Worm (Caenorhabditis elegans): ENCODE data around the gene rol-6.

The rol-6 gene

DNA sequence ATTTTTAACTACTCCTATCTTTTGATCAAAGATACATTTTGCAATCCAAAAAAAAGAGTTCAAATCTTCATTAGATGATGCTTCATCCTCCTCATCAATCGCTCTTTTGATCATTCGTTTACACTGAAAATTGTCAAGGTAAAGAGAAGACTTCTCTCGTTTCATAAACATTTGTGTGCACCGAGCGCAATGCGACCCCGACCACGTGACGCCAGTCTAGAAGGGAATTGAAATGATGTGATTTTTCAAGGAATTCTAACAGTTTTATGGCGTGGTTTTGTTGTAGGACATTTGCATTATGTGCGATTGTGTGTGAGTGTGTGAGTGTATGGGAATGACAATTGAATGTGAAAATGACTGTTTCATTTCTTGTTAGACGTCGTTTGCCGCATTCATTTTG, 8.4 kb downstream of the rol-6 start:
- peak; percentile 35 for TF ChIP-seq hlh-30 (tag; optimal IDR thresholded peaks at IDR 0.05; ENCODE audit: insufficient read depth)
- TF ChIP-seq unc-86 (tag; optimal IDR thresholded peaks at IDR 0.05) = no peak

DNA sequence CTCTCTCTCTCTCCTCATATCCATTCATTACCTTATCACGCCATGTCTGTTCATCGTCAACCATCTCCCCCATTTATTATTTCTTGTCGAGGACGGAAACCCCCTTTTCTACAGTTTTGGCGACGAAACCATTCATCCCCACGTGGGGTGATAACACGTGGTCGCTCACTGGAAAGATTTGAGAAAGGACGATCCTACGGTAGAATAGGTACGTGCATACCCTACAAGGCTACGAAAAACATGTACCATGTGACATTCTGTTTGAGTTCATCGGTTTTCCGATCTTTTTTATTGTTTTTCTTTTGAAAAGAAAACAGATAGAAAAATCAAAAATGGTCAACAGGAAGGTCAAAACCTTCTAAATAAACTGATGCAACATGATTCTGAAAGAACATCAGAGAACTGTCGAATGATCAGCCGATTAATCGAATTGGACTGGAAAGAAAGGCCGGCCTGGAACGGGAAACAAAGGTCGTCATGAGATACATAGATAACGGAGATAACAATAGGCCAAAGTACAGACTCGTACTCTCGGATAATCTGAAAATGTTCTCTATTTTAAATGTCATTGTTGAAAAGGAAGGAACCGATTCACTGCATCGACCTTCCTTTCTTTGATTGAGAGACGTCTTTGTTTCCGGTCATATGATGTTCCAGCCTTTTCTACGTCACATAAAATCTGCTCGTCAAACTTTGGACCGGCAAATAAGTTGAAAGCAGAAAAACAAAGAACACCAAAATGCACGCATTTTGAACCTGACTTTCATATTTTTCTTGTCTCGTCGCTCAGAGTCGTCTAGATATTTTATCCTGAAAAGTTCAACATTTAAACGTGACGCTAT, 9.4 kb downstream of the rol-6 start:
- TF ChIP-seq ref-2 (tag; optimal IDR thresholded peaks at IDR 0.05) (no peak), ceh-34 (tag; optimal IDR thresholded peaks at IDR 0.05) (no peak), hlh-13 (GFP tag; optimal IDR thresholded peaks at IDR 0.05) (no peak), fax-1 (tag; optimal IDR thresholded peaks at IDR 0.05) (no peak), unc-3 (GFP tag; conservative IDR thresholded peaks at IDR 0.05) (no peak), unc-3 (tag; optimal IDR thresholded peaks at IDR 0.05) (no peak), F13H6.1 (tag; optimal IDR thresholded peaks at IDR 0.05) (no peak), Y22D7AL.16 (tag; optimal IDR thresholded peaks at IDR 0.05) (no peak), ceh-2 (tag; optimal IDR thresholded peaks at IDR 0.05) (no peak), gmeb-2 (tag; optimal IDR thresholded peaks at IDR 0.05) (no peak), nhr-11 (tag; optimal IDR thresholded peaks at IDR 0.05) (no peak), fkh-6 (tag; optimal IDR thresholded peaks at IDR 0.05) (no peak), T23F11.4 (GFP tag; optimal IDR thresholded peaks at IDR 0.05) (no peak), lim-6 (tag; optimal IDR thresholded peaks at IDR 0.05) (no peak), unc-55 (GFP tag; optimal IDR thresholded peaks at IDR 0.05) (no peak)

DNA sequence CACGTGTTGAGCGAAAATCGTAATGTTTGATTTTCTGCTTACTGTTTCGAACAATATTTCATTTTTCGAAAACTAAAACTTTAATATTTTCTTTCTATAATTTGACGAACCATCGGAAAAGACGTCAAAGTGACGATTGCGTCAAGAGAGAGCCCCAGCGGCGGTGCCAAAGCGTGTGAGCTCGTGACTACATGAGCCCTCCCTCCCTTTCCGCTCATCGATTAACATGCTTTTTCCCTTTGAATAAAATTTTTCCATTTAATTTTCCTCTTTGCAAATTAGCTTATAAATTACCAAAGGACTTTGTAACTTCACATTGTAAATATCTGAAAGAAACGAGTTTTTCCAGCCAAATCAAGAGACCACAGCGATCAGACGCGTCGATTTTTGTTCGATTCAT, 10.1 kb downstream of the rol-6 start:
- TF ChIP-seq ceh-48 (tag; optimal IDR thresholded peaks at IDR 0.05) (peak; percentile 2), hlh-30 (tag; optimal IDR thresholded peaks at IDR 0.05; ENCODE audit: insufficient read depth) (peak; percentile 25), gmeb-2 (tag; optimal IDR thresholded peaks at IDR 0.05) (no peak), ceh-2 (tag; optimal IDR thresholded peaks at IDR 0.05) (no peak), unc-42 (tag; optimal IDR thresholded peaks at IDR 0.05) (peak; percentile 40), fax-1 (tag; optimal IDR thresholded peaks at IDR 0.05) (no peak), ceh-14 (tag; optimal IDR thresholded peaks at IDR 0.05) (no peak)

DNA sequence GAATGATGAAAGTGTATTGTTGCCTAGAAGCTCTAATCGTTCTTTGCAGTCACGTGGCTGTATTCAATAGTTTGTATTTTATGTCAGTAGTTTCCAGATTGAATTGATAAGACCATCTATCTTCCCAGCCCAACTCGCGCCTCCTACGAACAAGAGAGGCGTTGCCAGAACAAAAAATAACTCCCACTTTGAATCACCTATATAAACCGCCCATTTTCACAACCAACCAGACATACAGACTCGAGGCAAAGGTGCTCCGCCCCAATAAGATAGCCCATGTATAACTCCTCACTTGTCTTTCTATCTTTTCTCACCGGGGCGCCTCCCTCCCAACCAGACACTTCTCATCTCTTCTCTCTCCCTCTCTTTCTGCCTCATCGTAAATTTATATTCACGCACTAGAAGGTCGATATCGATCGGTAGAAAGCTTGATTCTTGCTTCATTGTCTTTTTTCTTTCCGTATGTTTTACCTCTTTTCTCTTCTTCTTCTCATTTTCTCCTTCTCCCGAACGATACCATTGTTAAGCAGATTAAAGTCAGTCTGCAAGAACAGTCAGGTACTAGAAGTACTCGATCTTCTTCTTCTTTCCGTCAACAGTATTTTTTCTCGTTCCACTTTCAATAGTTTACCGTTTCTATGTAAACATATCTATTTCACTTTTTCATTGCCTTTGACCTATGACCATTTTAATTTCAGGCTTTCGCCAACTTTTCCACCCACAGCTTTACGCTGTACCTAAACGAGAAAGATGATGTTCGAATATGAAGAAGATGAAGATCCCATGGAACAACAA, 10.7 kb downstream of the rol-6 start, which contains the start of gene mak-1:
mak-1 (plus strand) TSS at position 693 of the 795 bp plus-strand sequence.
- TF ChIP-seq unc-3 (GFP tag; conservative IDR thresholded peaks at IDR 0.05) (no peak), unc-3 (tag; optimal IDR thresholded peaks at IDR 0.05) (no peak), C08G9.2 (tag; optimal IDR thresholded peaks at IDR 0.05) (peak; percentile 41), elt-2 (tag; optimal IDR thresholded peaks at IDR 0.05) (no peak), tbx-2 (tag; optimal IDR thresholded peaks at IDR 0.05) (no peak), hlh-13 (GFP tag; optimal IDR thresholded peaks at IDR 0.05) (no peak), madf-2 (tag; optimal IDR thresholded peaks at IDR 0.05) (no peak), hlh-8 (tag; optimal IDR thresholded peaks at IDR 0.05) (no peak), rnt-1 (tag; optimal IDR thresholded peaks at IDR 0.05) (peak; percentile 4), ceh-22 (tag; optimal IDR thresholded peaks at IDR 0.05) (no peak), elt-4 (tag; optimal IDR thresholded peaks at IDR 0.05) (no peak), odd-2 (tag; optimal IDR thresholded peaks at IDR 0.05) (no peak), che-1 (tag; optimal IDR thresholded peaks at IDR 0.05) (no peak), K09A11.1 (tag; optimal IDR thresholded peaks at IDR 0.05; ENCODE audit: insufficient read depth) (no peak), nhr-232 (tag; optimal IDR thresholded peaks at IDR 0.05) (no peak), pqm-1 (tag; optimal IDR thresholded peaks at IDR 0.05) (no peak), ceh-18 (tag; optimal IDR thresholded peaks at IDR 0.05) (peak; percentile 68), hlh-6 (tag; optimal IDR thresholded peaks at IDR 0.05) (no peak), sox-2 (GFP tag; IDR thresholded peaks at IDR 0.05) (no peak), ceh-6 (GFP tag; optimal IDR thresholded peaks at IDR 0.05) (no peak), nhr-11 (tag; optimal IDR thresholded peaks at IDR 0.05) (no peak), tbx-7 (tag; optimal IDR thresholded peaks at IDR 0.05) (no peak), sox-4 (tag; optimal IDR thresholded peaks at IDR 0.05) (no peak), syd-9 (tag; optimal IDR thresholded peaks at IDR 0.05) (no peak), F13H6.1 (tag; optimal IDR thresholded peaks at IDR 0.05) (no peak), nfya-1 (tag; optimal IDR thresholded peaks at IDR 0.05) (peak; percentile 32), fkh-6 (tag; optimal IDR thresholded peaks at IDR 0.05) (no peak), ceh-24 (tag; optimal IDR thresholded peaks at IDR 0.05) (no peak), ztf-16 (tag; optimal IDR thresholded peaks at IDR 0.05) (no peak)

Data from whole organism, late embryonic.